Worm (Caenorhabditis elegans) whole organism, late embryonic: Measurements from ENCODE around the gene C15H9.3.

Experiments
- ama-1 ChIP-seq: fragments of 150-350 bp; optimal IDR thresholded peaks from 2 replicates; lab custom pipeline; 2014
- ceh-6 ChIP-seq: fragments of 200-800 bp; sonication (Bioruptor generic); optimal IDR thresholded peaks from 2 replicates; lab custom pipeline; 2018; ENCODE audit warnings: mild to moderate bottlenecking, missing genetic modification characterization, missing compliant biosample characterization
- elt-2 ChIP-seq: sonication (generic microtip); optimal IDR thresholded peaks from 2 replicates; lab custom pipeline; 2016; ENCODE audit warnings: missing genetic modification reagents, missing genetic modification characterization, missing compliant biosample characterization
- elt-4 ChIP-seq: sonication (generic microtip); optimal IDR thresholded peaks from 2 replicates; lab custom pipeline; 2016; ENCODE audit warnings: missing genetic modification characterization, missing compliant biosample characterization
- fkh-10 ChIP-seq: fragments of 150-350 bp; optimal IDR thresholded peaks from 2 replicates; lab custom pipeline; 2014; ENCODE audit warnings: missing biosample characterization, missing genetic modification reagents, missing genetic modification characterization
- hlh-6 ChIP-seq: sonication (generic microtip); optimal IDR thresholded peaks from 2 replicates; lab custom pipeline; 2016; ENCODE audit warnings: missing genotype, missing genetic modification characterization, missing compliant biosample characterization
- lim-6 ChIP-seq: sonication (generic microtip); optimal IDR thresholded peaks from 2 replicates; lab custom pipeline; 2016; ENCODE audit warnings: missing genetic modification characterization, missing compliant biosample characterization
- nhr-11 ChIP-seq: fragments of 150-350 bp; optimal IDR thresholded peaks from 2 replicates; lab custom pipeline; 2014; ENCODE audit warnings: missing biosample characterization, missing genetic modification characterization
- npax-4 ChIP-seq: sonication (generic microtip); optimal IDR thresholded peaks from 2 replicates; lab custom pipeline; 2016; ENCODE audit warnings: missing genetic modification characterization, missing compliant biosample characterization
- pha-4 ChIP-seq: fragments of 150-350 bp; optimal IDR thresholded peaks from 2 replicates; lab custom pipeline; 2018; ENCODE audit warnings: missing biosample characterization, missing genetic modification reagents, missing genetic modification characterization
- pros-1 ChIP-seq: fragments of 150-350 bp; optimal IDR thresholded peaks from 2 replicates; lab custom pipeline; 2014; ENCODE audit warnings: missing biosample characterization, missing genetic modification reagents, missing genetic modification characterization
- sox-2 ChIP-seq: fragments of 200-800 bp; sonication (Bioruptor generic); IDR thresholded peaks from 2 replicates; pipeline ENCODE4 v1.3.6; 2022; ENCODE audit warnings: missing genetic modification reagents, missing genetic modification characterization, missing compliant biosample characterization
- tbx-7 ChIP-seq: sonication (generic microtip); optimal IDR thresholded peaks from 2 replicates; lab custom pipeline; 2016; ENCODE audit warnings: missing genotype, missing genetic modification characterization, missing compliant biosample characterization
- unc-42 ChIP-seq: sonication (generic microtip); optimal IDR thresholded peaks from 2 replicates; lab custom pipeline; 2016; ENCODE audit warnings: missing genotype, missing genetic modification characterization, missing compliant biosample characterization

DNA sequence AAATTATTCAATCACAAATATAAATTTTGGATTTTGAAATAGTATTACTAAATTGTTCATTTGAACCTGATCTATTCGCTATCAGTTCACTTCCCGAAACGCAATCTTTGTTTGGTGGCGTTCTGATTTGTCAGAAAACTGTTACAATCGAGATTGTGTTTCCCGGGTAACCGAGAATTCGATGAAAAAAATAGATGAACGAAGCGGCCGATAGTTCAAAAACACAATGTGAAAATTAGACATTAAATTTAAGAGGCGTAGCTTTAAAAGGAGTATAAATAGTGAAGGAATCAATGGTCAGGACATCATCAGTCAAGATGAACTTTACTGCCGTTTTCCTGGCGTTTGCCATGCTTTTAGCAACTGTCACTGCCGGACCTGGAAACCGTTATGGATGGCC is 29.8 kb upstream of the C15H9.3 start, which contains the start of gene C45B2.1:
- TF ChIP-seq pros-1 (tag; lab: Kevin White, UChicago) (no peak), unc-42 (no peak), npax-4 (tag; lab: Kevin White, UChicago) (no peak), nhr-11 (tag; lab: Kevin White, UChicago) (no peak), ceh-6 (GFP tag; lab: Kevin White, UChicago) (no peak), elt-2 (tag; lab: Kevin White, UChicago) (no peak), ama-1 (lab: Kevin White, UChicago) (no peak), sox-2 (no peak), pha-4 (tag; lab: Kevin White, UChicago) (no peak), tbx-7 (no peak), fkh-10 (no peak), lim-6 (tag; lab: Kevin White, UChicago) (no peak), hlh-6 (tag; lab: Kevin White, UChicago) (no peak), elt-4 (no peak)
